Worm (Caenorhabditis elegans) whole organism, L3 larva: ENCODE results near the gene C09G4.4.

Experiments
- ceh-16 ChIP-seq: sonication (generic microtip); optimal IDR thresholded peaks from 2 replicates; lab custom pipeline; 2017; ENCODE audit warnings: missing biosample characterization, missing genetic modification characterization
- mdl-1 ChIP-seq: fragments of 150-350 bp; optimal IDR thresholded peaks from 2 replicates; lab custom pipeline; 2014; ENCODE audit warnings: missing biosample characterization, missing genetic modification characterization
- pha-4 ChIP-seq: fragments of 150-350 bp; optimal IDR thresholded peaks from 2 replicates; lab custom pipeline; 2014; ENCODE audit warnings: missing biosample characterization, missing genetic modification reagents, missing genetic modification characterization
- ztf-11 ChIP-seq: fragments of 150-350 bp; optimal IDR thresholded peaks from 2 replicates; lab custom pipeline; 2014; ENCODE audit warnings: missing biosample characterization, missing genetic modification characterization

DNA sequence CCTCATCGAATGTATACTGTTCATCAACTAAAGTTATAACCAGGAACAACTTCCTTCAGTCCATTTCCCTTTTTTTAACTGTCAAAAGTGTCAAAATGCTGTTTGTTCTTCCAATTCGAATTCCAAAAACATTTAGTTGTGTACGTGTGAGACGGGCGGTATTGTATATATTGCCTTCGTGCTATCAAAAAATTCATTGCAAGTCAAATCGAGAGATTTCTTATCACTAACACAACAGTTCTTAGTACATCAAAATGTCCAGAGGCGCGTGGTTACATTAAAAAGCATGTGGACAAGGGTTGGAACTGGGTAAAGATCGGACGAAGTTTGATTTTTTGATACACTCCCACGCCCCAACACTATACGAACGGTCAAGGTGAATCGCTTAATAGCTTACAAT lies 15.6 kb downstream of the C09G4.4 start:
- TF ChIP-seq ztf-11 (tag; lab: Kevin White, UChicago) (no peak), mdl-1 (tag; lab: Kevin White, UChicago) (peak; percentile 12), ceh-16 (no peak), pha-4 (tag; lab: Kevin White, UChicago) (peak; percentile 51)
